ENCODE assay signal across 1 fruit fly cellular context in the genomic region with DNA sequence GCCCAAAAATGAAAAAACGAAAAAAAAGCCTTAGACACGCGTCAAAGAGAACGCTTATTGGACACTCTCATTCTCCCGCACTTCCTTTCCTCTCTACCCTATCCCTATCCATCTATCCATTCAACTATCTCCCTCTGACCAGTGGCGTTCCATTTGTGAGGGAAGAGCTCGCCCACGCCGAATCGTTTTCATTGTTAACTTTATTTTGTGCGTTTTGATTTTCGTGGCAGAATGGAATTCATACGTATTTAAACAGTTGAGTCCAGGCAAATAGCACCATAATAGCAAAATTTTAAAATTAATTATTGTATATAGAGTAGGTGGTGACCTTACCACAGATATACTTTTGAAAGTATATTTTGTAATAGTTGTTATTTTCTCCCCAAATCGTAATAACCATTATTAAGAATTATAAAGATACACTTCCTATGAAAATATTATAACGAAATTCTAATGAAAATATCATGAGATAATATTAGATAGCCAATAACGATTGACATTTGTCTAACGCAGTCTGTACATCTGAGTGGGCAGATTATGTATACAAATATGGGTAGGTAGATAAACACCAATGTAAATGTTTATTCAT.
TF ChIP-seq lines count a peak whose summit lies in the region.

No protein-coding gene starts in this region.

TF ChIP-seq in whole organism, embryonic, 481 proteins besides CTCF, POLR2A, EP300 and RAD21 (continued from another document):
- TF ChIP-seq HLH4C (GFP tag; IDR thresholded peaks at IDR 0.05; lab: Robert Waterston, UW; ENCODE audit: partially characterized antibody) (no peak; the same call in 2 of the 3 replicates), CG42726 (GFP tag; IDR thresholded peaks at IDR 0.05; lab: Robert Waterston, UW; ENCODE audit: partially characterized antibody) (no peak), CG3838 (GFP tag; optimal IDR thresholded peaks at IDR 0.05; lab: Kevin White, UChicago) (no peak), prd (optimal IDR thresholded peaks at IDR 0.05; lab: Kevin White, UChicago) (no peak), prd (GFP tag; IDR thresholded peaks at IDR 0.05; lab: Robert Waterston, UW) (peak; percentile 52; the same call in 2 of the 3 replicates), CG12769 (tag; optimal IDR thresholded peaks at IDR 0.05; lab: Kevin White, UChicago) (peak; percentile 88), CG1233 (GFP tag; optimal IDR thresholded peaks at IDR 0.05; lab: Kevin White, UChicago) (peak; percentile 51), CG31365 (tag; optimal IDR thresholded peaks at IDR 0.05; lab: Kevin White, UChicago) (peak; percentile 12), CG1603 (tag; optimal IDR thresholded peaks at IDR 0.05; lab: Kevin White, UChicago) (peak; percentile 9), HHEX (GFP tag; optimal IDR thresholded peaks at IDR 0.05; lab: Kevin White, UChicago) (peak; percentile 60), CG16863 (GFP tag; optimal IDR thresholded peaks at IDR 0.05; lab: Kevin White, UChicago) (no peak), Trl (optimal IDR thresholded peaks at IDR 0.05; lab: Kevin White, UChicago) (peak; percentile 45 to 61), Trl (GFP tag; optimal IDR thresholded peaks at IDR 0.05; lab: Kevin White, UChicago) (no peak), Taf1 (GFP tag; IDR thresholded peaks at IDR 0.05; lab: Robert Waterston, UW) (peak; percentile 62; the same call in 1 of the 2 replicates), CG12299 (tag; optimal IDR thresholded peaks at IDR 0.05; lab: Kevin White, UChicago) (peak; percentile 80), Abd-B (GFP tag; optimal IDR thresholded peaks at IDR 0.05; lab: Kevin White, UChicago) (peak; percentile 28), sima (GFP tag; optimal IDR thresholded peaks at IDR 0.05; lab: Kevin White, UChicago) (no peak), otp (GFP tag; IDR thresholded peaks at IDR 0.05; lab: Robert Waterston, UW) (no peak), CG9609 (GFP tag; optimal IDR thresholded peaks at IDR 0.05; lab: Kevin White, UChicago) (no peak), Awh (GFP tag; IDR thresholded peaks at IDR 0.05; lab: Robert Waterston, UW) (peak; percentile 20; the same call in 1 of the 2 replicates), bigmax (GFP tag; optimal IDR thresholded peaks at IDR 0.05; lab: Kevin White, UChicago) (no peak), eyg (GFP tag; optimal IDR thresholded peaks at IDR 0.05; lab: Kevin White, UChicago) (no peak), PHDP (tag; optimal IDR thresholded peaks at IDR 0.05; lab: Kevin White, UChicago) (peak; percentile 88), fru (optimal IDR thresholded peaks at IDR 0.05; lab: Kevin White, UChicago) (no peak), CG12942 (GFP tag; optimal IDR thresholded peaks at IDR 0.05; lab: Kevin White, UChicago) (no peak), CG4707 (GFP tag; optimal IDR thresholded peaks at IDR 0.05; lab: Kevin White, UChicago) (no peak), lilli (GFP tag; optimal IDR thresholded peaks at IDR 0.05; lab: Kevin White, UChicago) (peak; percentile 64), toy (GFP tag; IDR thresholded peaks at IDR 0.05; lab: Robert Waterston, UW) (no peak), br (optimal IDR thresholded peaks at IDR 0.05; lab: Kevin White, UChicago) (no peak), az2 (GFP tag; optimal IDR thresholded peaks at IDR 0.05; lab: Kevin White, UChicago) (peak; percentile 38), dan (GFP tag; IDR thresholded peaks at IDR 0.05; lab: Robert Waterston, UW) (no peak), Side (GFP tag; optimal IDR thresholded peaks at IDR 0.05; lab: Kevin White, UChicago) (no peak)
